Fruit fly (Drosophila melanogaster) whole organism: ENCODE measurements around the gene CG15814.

ENCODE experiments used
- CG8478 ChIP-seq: fragments of >200 bp; optimal IDR thresholded peaks from 2 replicates; lab custom pipeline; 2018; ENCODE audit warnings: inconsistent platforms
- psq ChIP-seq: fragments of >200 bp; optimal IDR thresholded peaks from 2 replicates; lab custom pipeline; 2017

dm6 chrX:17852457-17852856, 2.3 kb upstream of the CG15814 start, which contains the start of gene CG32554:
- TF ChIP-seq psq (no peak), CG8478 (lab: Kevin White, UChicago) (no peak)
